Worm (Caenorhabditis elegans): Measurements from ENCODE around the gene trip-4.
A peak's percentile ranks its signal among the peaks of the same experiment; 100 is the strongest.

Gene trip-4

DNA sequence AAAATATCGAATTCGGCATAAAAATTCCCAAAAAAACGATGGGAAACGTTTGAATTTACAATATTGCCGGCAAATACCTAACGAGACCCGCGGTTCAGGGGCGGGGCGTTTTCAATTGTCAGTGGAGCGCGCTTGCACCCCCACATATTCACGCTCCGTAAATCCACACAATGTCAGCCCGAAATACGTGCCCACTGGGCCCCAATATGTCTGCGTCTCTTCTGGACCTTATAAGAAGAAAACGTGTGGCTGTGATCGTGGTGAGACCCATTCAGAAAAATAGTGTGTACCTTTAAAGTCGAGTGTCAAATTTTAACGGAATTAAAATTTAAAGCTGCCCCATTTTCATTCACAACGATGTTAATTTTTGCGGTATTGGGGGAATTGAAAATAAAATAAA lies 34.7 kb upstream of the trip-4 start (continued):
- TF ChIP-seq egrh-3 (GFP tag; IDR thresholded peaks at IDR 0.05) (0 out of 2 replicates have a peak, but pooled peaks have one; percentile 6), atf-7 (tag; optimal IDR thresholded peaks at IDR 0.05) (peak; percentile 59), ztf-22 (GFP tag; optimal IDR thresholded peaks at IDR 0.05) (no peak), F23B12.7 (tag; optimal IDR thresholded peaks at IDR 0.05; ENCODE audit: insufficient read depth) (no peak), fkh-3 (tag; optimal IDR thresholded peaks at IDR 0.05) (no peak), zim-3 (tag; optimal IDR thresholded peaks at IDR 0.05) (peak; percentile 44), snpc-4 (GFP tag; optimal IDR thresholded peaks at IDR 0.05) (no peak), snpc-4 (tag; optimal IDR thresholded peaks at IDR 0.05) (peak in 2 of 4 experiments; percentile 8 to 39), nhr-27 (tag; optimal IDR thresholded peaks at IDR 0.05) (no peak), lsl-1 (GFP tag; optimal IDR thresholded peaks at IDR 0.05) (peak; percentile 41), mcd-1 (GFP tag; IDR thresholded peaks at IDR 0.05) (peak; percentile 70), cebp-2 (GFP tag; IDR thresholded peaks at IDR 0.05) (peak; percentile 79; the same call in 1 of the 2 replicates), lin-40 (tag; optimal IDR thresholded peaks at IDR 0.05) (no peak), efl-1 (GFP tag; optimal IDR thresholded peaks at IDR 0.05) (peak; percentile 39), madf-3 (GFP tag; IDR thresholded peaks at IDR 0.05) (peak; percentile 87), athp-1 (tag; optimal IDR thresholded peaks at IDR 0.05) (peak; percentile 76), B0261.1 (tag; optimal IDR thresholded peaks at IDR 0.05) (no peak), lin-35 (GFP tag; optimal IDR thresholded peaks at IDR 0.05) (peak in 1 of 3 experiments; percentile 26), hsf-1 (GFP tag; IDR thresholded peaks at IDR 0.05) (peak; percentile 87), lag-1 (GFP tag; IDR thresholded peaks at IDR 0.05) (no peak), hmg-20 (GFP tag; IDR thresholded peaks at IDR 0.05) (no peak), F10E7.11 (tag; optimal IDR thresholded peaks at IDR 0.05) (peak; percentile 32), C17E4.6 (GFP tag; IDR thresholded peaks at IDR 0.05) (peak; percentile 83), madf-6 (GFP tag; IDR thresholded peaks at IDR 0.05) (peak; percentile 82), lin-26 (GFP tag; IDR thresholded peaks at IDR 0.05) (peak; percentile 72), akir-1 (GFP tag; optimal IDR thresholded peaks at IDR 0.05) (no peak), F52B5.7 (tag; optimal IDR thresholded peaks at IDR 0.05) (peak; percentile 86), die-1 (tag; optimal IDR thresholded peaks at IDR 0.05) (peak; percentile 51), snpc-3.4 (tag; optimal IDR thresholded peaks at IDR 0.05) (peak; percentile 20), gei-17 (GFP tag; optimal IDR thresholded peaks at IDR 0.05) (no peak), sea-2 (GFP tag; IDR thresholded peaks at IDR 0.05) (no peak), T26A5.8 (tag; optimal IDR thresholded peaks at IDR 0.05) (no peak), T07F8.4 (tag; optimal IDR thresholded peaks at IDR 0.05) (no peak), ceh-40 (GFP tag; IDR thresholded peaks at IDR 0.05) (no peak), bed-2 (GFP tag; IDR thresholded peaks at IDR 0.05) (no peak), ets-4 (GFP tag; optimal IDR thresholded peaks at IDR 0.05) (no peak), lin-54 (GFP tag; optimal IDR thresholded peaks at IDR 0.05) (peak; percentile 73), B0035.1 (tag; optimal IDR thresholded peaks at IDR 0.05) (no peak), ZK185.1 (tag; optimal IDR thresholded peaks at IDR 0.05; ENCODE audit: poor library complexity, severe bottlenecking) (no peak), let-526 (GFP tag; IDR thresholded peaks at IDR 0.05) (no peak), F39B2.1 (GFP tag; IDR thresholded peaks at IDR 0.05) (peak; percentile 84; the same call in 1 of the 2 replicates), nhr-120 (GFP tag; IDR thresholded peaks at IDR 0.05) (no peak), chd-7 (tag; optimal IDR thresholded peaks at IDR 0.05) (peak; percentile 57), K12H6.12 (tag; optimal IDR thresholded peaks at IDR 0.05) (no peak), repo-1 (tag; optimal IDR thresholded peaks at IDR 0.05) (no peak), ztf-6 (GFP tag; IDR thresholded peaks at IDR 0.05) (no peak), attf-5 (GFP tag; optimal IDR thresholded peaks at IDR 0.05) (peak; percentile 44), pbrm-1 (GFP tag; IDR thresholded peaks at IDR 0.05) (peak; percentile 65), hmg-1.2 (GFP tag; IDR thresholded peaks at IDR 0.05) (peak; percentile 56; the same call in 1 of the 2 replicates)

Measured in whole organism, young adult.